Worm (Caenorhabditis elegans) whole organism, early embryonic: ENCODE data around the gene W06G6.9.

Experiments
- aly-1 ChIP-seq: sonication (generic microtip); optimal IDR thresholded peaks from 2 replicates; lab custom pipeline; 2016; ENCODE audit warnings: missing genetic modification characterization, missing compliant biosample characterization
- ama-1 ChIP-seq: fragments of 150-350 bp; optimal IDR thresholded peaks from 2 replicates; lab custom pipeline; 2014
- ceh-36 ChIP-seq: sonication (generic microtip); optimal IDR thresholded peaks from 2 replicates; lab custom pipeline; 2016; ENCODE audit warnings: missing genetic modification characterization, inconsistent platforms, missing compliant biosample characterization
- ets-7 ChIP-seq: sonication (generic microtip); optimal IDR thresholded peaks from 2 replicates; lab custom pipeline; 2016; ENCODE audit warnings: missing genotype, missing genetic modification characterization, missing compliant biosample characterization
- flt-1 ChIP-seq: fragments of 200-800 bp; sonication (Bioruptor generic); IDR thresholded peaks from 2 replicates; pipeline ENCODE4 v1.3.6; 2022; ENCODE audit warnings: missing genetic modification characterization, missing compliant biosample characterization
- hmbx-1 ChIP-seq: sonication (generic microtip); optimal IDR thresholded peaks from 2 replicates; lab custom pipeline; 2016; ENCODE audit warnings: mild to moderate bottlenecking, missing genetic modification characterization, missing compliant biosample characterization
- hnd-1 ChIP-seq: sonication (generic microtip); optimal IDR thresholded peaks from 2 replicates; lab custom pipeline; 2016; ENCODE audit warnings: missing genetic modification characterization, missing compliant biosample characterization
- pes-1 ChIP-seq: fragments of 200-800 bp; sonication (Bioruptor generic); IDR thresholded peaks from 2 replicates; pipeline ENCODE4 v1.3.6; 2022; ENCODE audit warnings: missing genetic modification reagents, missing genetic modification characterization, missing compliant biosample characterization
- scrt-1 ChIP-seq: fragments of 200-800 bp; sonication (Bioruptor generic); IDR thresholded peaks from 2 replicates; pipeline ENCODE4 v1.3.6; 2022; ENCODE audit warnings: missing genetic modification characterization, missing compliant biosample characterization
- sea-1 ChIP-seq: fragments of 200-800 bp; sonication (Bioruptor generic); conservative IDR thresholded peaks from 2 replicates; pipeline ENCODE4 v1.3.6; 2022; ENCODE audit warnings: missing genetic modification characterization, missing compliant biosample characterization
- tbx-11 ChIP-seq: fragments of 200-800 bp; sonication (Bioruptor generic); IDR thresholded peaks from 2 replicates; pipeline ENCODE4 v1.3.6; 2022; ENCODE audit warnings: missing genetic modification characterization, missing compliant biosample characterization
- tbx-37 ChIP-seq: fragments of 200-800 bp; sonication (Bioruptor generic); conservative IDR thresholded peaks from 2 replicates; pipeline ENCODE4 v1.3.6; 2022; ENCODE audit warnings: missing genetic modification reagents, missing genetic modification characterization, missing compliant biosample characterization
- tra-4 ChIP-seq: sonication (generic microtip); optimal IDR thresholded peaks from 2 replicates; lab custom pipeline; 2017; ENCODE audit warnings: missing genetic modification characterization, missing compliant biosample characterization

- TF ChIP-seq ama-1 (lab: Kevin White, UChicago) (no peak), tra-4 (tag; lab: Kevin White, UChicago) (no peak), flt-1 (GFP tag; lab: Robert Waterston, UW) (no peak), scrt-1 (no peak), sea-1 (GFP tag; lab: Robert Waterston, UW) (no peak), ets-7 (tag; lab: Kevin White, UChicago) (no peak), hnd-1 (tag; lab: Kevin White, UChicago) (no peak), hmbx-1 (no peak), ceh-36 (tag; lab: Kevin White, UChicago) (no peak), aly-1 (no peak), tbx-37 (GFP tag; lab: Robert Waterston, UW) (no peak), tbx-11 (no peak), pes-1 (no peak)
Measured at ce11 chrV:16638204-16638603, 8.1 kb downstream of the W06G6.9 start, which contains the start of gene srw-76.
